Worm (Caenorhabditis elegans): Measurements from ENCODE around the gene Y39E4B.10.

Y39E4B.10 gene

ce11 chrIII:13187773-13188172 lies 35.1 kb upstream of the Y39E4B.10 start (continued):
- TF ChIP-seq F55B11.4 (tag; optimal IDR thresholded peaks at IDR 0.05; ENCODE audit: borderline replicate concordance, insufficient read depth) (no peak), D2030.7 (GFP tag; IDR thresholded peaks at IDR 0.05) (peak; percentile 31; the same call in 1 of the 2 replicates), madf-10 (tag; optimal IDR thresholded peaks at IDR 0.05) (peak; percentile 11), zfh-2 (GFP tag; conservative IDR thresholded peaks at IDR 0.05) (no peak), madf-8 (GFP tag; conservative IDR thresholded peaks at IDR 0.05) (no peak), sea-2 (GFP tag; IDR thresholded peaks at IDR 0.05) (0 out of 2 replicates have a peak, but pooled peaks have one; percentile 59), hmg-20 (GFP tag; IDR thresholded peaks at IDR 0.05) (no peak; the same call in 1 of the 2 replicates), ets-4 (GFP tag; optimal IDR thresholded peaks at IDR 0.05) (no peak), nfya-2 (GFP tag; IDR thresholded peaks at IDR 0.05) (no peak), mcd-1 (GFP tag; IDR thresholded peaks at IDR 0.05) (peak; percentile 44; the same call in 1 of the 2 replicates), him-1 (tag; optimal IDR thresholded peaks at IDR 0.05) (peak; percentile 64), unc-130 (GFP tag; optimal IDR thresholded peaks at IDR 0.05) (peak; percentile 70)

ce11 chrIII:13187090-13187489 lies 34.4 kb upstream of the Y39E4B.10 start, which contains the start of gene gly-5:
gly-5 (plus strand) TSS chrIII:13187390.
- peak; percentile 40 for TF ChIP-seq nhr-80 (tag; optimal IDR thresholded peaks at IDR 0.05)
- no peak for TF ChIP-seq ztf-26 (tag; optimal IDR thresholded peaks at IDR 0.05)
- no peak for TF ChIP-seq nhr-90 (tag; optimal IDR thresholded peaks at IDR 0.05)

- TF ChIP-seq snpc-3.4 (tag; optimal IDR thresholded peaks at IDR 0.05) (no peak), mel-28 (tag; optimal IDR thresholded peaks at IDR 0.05; ENCODE audit: borderline replicate concordance) (no peak), sdz-38 (tag; optimal IDR thresholded peaks at IDR 0.05) (no peak), ceh-27 (GFP tag; optimal IDR thresholded peaks at IDR 0.05) (no peak), let-526 (GFP tag; IDR thresholded peaks at IDR 0.05) (no peak), ztf-3 (GFP tag; optimal IDR thresholded peaks at IDR 0.05) (no peak), ccch-3 (GFP tag; optimal IDR thresholded peaks at IDR 0.05) (no peak), Y95B8A.8 (GFP tag; IDR thresholded peaks at IDR 0.05) (no peak), pbrm-1 (GFP tag; IDR thresholded peaks at IDR 0.05) (no peak), aptf-2 (GFP tag; conservative IDR thresholded peaks at IDR 0.05) (no peak), die-1 (tag; optimal IDR thresholded peaks at IDR 0.05) (no peak), ceh-100 (GFP tag; IDR thresholded peaks at IDR 0.05) (no peak), K12H6.12 (tag; optimal IDR thresholded peaks at IDR 0.05) (no peak), madf-3 (GFP tag; IDR thresholded peaks at IDR 0.05) (no peak), ceh-91 (GFP tag; IDR thresholded peaks at IDR 0.05) (no peak), ZK185.1 (tag; optimal IDR thresholded peaks at IDR 0.05; ENCODE audit: poor library complexity, severe bottlenecking) (peak; percentile 10), T26A5.8 (tag; optimal IDR thresholded peaks at IDR 0.05) (no peak), hmg-1.2 (GFP tag; IDR thresholded peaks at IDR 0.05) (peak; percentile 70), gei-17 (GFP tag; optimal IDR thresholded peaks at IDR 0.05) (no peak), sptf-2 (GFP tag; optimal IDR thresholded peaks at IDR 0.05) (no peak), tbp1 (GFP tag; optimal IDR thresholded peaks at IDR 0.05) (no peak), F52B5.7 (tag; optimal IDR thresholded peaks at IDR 0.05) (no peak), somi-1 (GFP tag; optimal IDR thresholded peaks at IDR 0.05) (no peak), ceh-79 (tag; optimal IDR thresholded peaks at IDR 0.05) (no peak), attf-3 (GFP tag; conservative IDR thresholded peaks at IDR 0.05) (no peak), T07F8.4 (tag; optimal IDR thresholded peaks at IDR 0.05) (no peak), lsy-27 (tag; optimal IDR thresholded peaks at IDR 0.05; ENCODE audit: borderline replicate concordance, insufficient read depth) (no peak), cebp-1 (GFP tag; IDR thresholded peaks at IDR 0.05) (no peak), cebp-1 (tag; optimal IDR thresholded peaks at IDR 0.05) (peak; percentile 15), Y79H2A.3 (GFP tag; conservative IDR thresholded peaks at IDR 0.05) (no peak), B0019.2 (GFP tag; conservative IDR thresholded peaks at IDR 0.05) (no peak), lin-40 (tag; optimal IDR thresholded peaks at IDR 0.05) (peak; percentile 5)
These were observed 29.3 kb upstream of the Y39E4B.10 start for ce11 chrIII:13182003-13182402.
